Worm (Caenorhabditis elegans) whole organism, young adult: Measurements from ENCODE around the gene Y47D3A.1.

Experiments used
- B0035.1 ChIP-seq: sonication (generic microtip); optimal IDR thresholded peaks from 2 replicates; lab custom pipeline; 2016; ENCODE audit warnings: missing genetic modification characterization, mild to moderate bottlenecking, missing compliant biosample characterization, missing genotype, missing genetic modification reagents
- F22D6.2 ChIP-seq: sonication (generic microtip); optimal IDR thresholded peaks from 2 replicates; lab custom pipeline; 2016; ENCODE audit warnings: mild to moderate bottlenecking, missing genetic modification characterization, missing compliant biosample characterization
- F33H1.4 ChIP-seq: fragments of 200-800 bp; sonication (Bioruptor generic); IDR thresholded peaks from 2 replicates; pipeline ENCODE4 v1.3.6; 2022; ENCODE audit warnings: missing genetic modification reagents, missing genetic modification characterization, missing compliant biosample characterization
- F49E8.2 ChIP-seq: sonication (generic microtip); optimal IDR thresholded peaks from 3 replicates; lab custom pipeline; 2017; ENCODE audit warnings: missing genetic modification characterization, mild to moderate bottlenecking, missing compliant biosample characterization, antibody characterized with exemption, moderate library complexity; ENCODE audit not compliant: insufficient read depth
- F57C9.4 ChIP-seq: sonication (generic microtip); optimal IDR thresholded peaks from 2 replicates; lab custom pipeline; 2017; ENCODE audit warnings: mild to moderate bottlenecking, missing genetic modification characterization, missing compliant biosample characterization
- T26A5.8 ChIP-seq: sonication (generic microtip); optimal IDR thresholded peaks from 2 replicates; lab custom pipeline; 2016; ENCODE audit warnings: missing genetic modification characterization, missing compliant biosample characterization
- Y53F4B.3 ChIP-seq: fragments of 200-800 bp; sonication (Bioruptor generic); IDR thresholded peaks from 2 replicates; pipeline ENCODE4 v1.3.6; 2022; ENCODE audit warnings: missing genetic modification reagents, missing genetic modification characterization, missing compliant biosample characterization
- Y67H2A.10 ChIP-seq: fragments of 200-800 bp; sonication (Bioruptor generic); conservative IDR thresholded peaks from 2 replicates; pipeline ENCODE4 v1.3.6; 2022; ENCODE audit warnings: missing genetic modification reagents, missing genetic modification characterization, missing compliant biosample characterization
- Y79H2A.3 ChIP-seq: fragments of 200-800 bp; sonication (Bioruptor generic); conservative IDR thresholded peaks from 2 replicates; pipeline ENCODE4 v1.3.6; 2022; ENCODE audit warnings: missing genetic modification reagents, missing genetic modification characterization, missing compliant biosample characterization
- Y95B8A.8 ChIP-seq: fragments of 200-800 bp; sonication (Bioruptor generic); IDR thresholded peaks from 2 replicates; pipeline ENCODE4 v1.3.6; 2022; ENCODE audit warnings: missing genetic modification reagents, missing genetic modification characterization, missing compliant biosample characterization
- aptf-2 ChIP-seq: fragments of 200-800 bp; sonication (Bioruptor generic); conservative IDR thresholded peaks from 2 replicates; pipeline ENCODE4 v1.3.6; 2022; ENCODE audit warnings: missing genetic modification reagents, missing genetic modification characterization, missing compliant biosample characterization
- athp-1 ChIP-seq: sonication (generic microtip); optimal IDR thresholded peaks from 2 replicates; lab custom pipeline; 2017; ENCODE audit warnings: mild to moderate bottlenecking, missing genetic modification characterization, missing compliant biosample characterization
- bed-1 ChIP-seq: fragments of 200-800 bp; sonication (Bioruptor generic); IDR thresholded peaks from 2 replicates; pipeline ENCODE4 v1.3.6; 2022; ENCODE audit warnings: missing genetic modification reagents, missing genetic modification characterization, missing compliant biosample characterization
- bed-2 ChIP-seq: fragments of 200-800 bp; sonication (Bioruptor generic); IDR thresholded peaks from 2 replicates; pipeline ENCODE4 v1.3.6; 2022; ENCODE audit warnings: missing genetic modification reagents, missing genetic modification characterization, missing compliant biosample characterization
- ccch-3 ChIP-seq: fragments of 200-800 bp; sonication (Bioruptor generic); optimal IDR thresholded peaks from 2 replicates; lab custom pipeline; 2018; ENCODE audit warnings: mild to moderate bottlenecking, missing genetic modification characterization, missing compliant biosample characterization
- cebp-2 ChIP-seq: fragments of 200-800 bp; sonication (Bioruptor generic); IDR thresholded peaks from 2 replicates; pipeline ENCODE4 v1.3.6; 2022; ENCODE audit warnings: missing genetic modification characterization, missing compliant biosample characterization
- ceh-100 ChIP-seq: fragments of 200-800 bp; sonication (Bioruptor generic); IDR thresholded peaks from 2 replicates; pipeline ENCODE4 v1.3.6; 2022; ENCODE audit warnings: missing genetic modification reagents, missing genetic modification characterization, missing compliant biosample characterization
- ceh-40 ChIP-seq: fragments of 200-800 bp; sonication (Bioruptor generic); IDR thresholded peaks from 2 replicates; pipeline ENCODE4 v1.3.6; 2022; ENCODE audit warnings: missing genetic modification characterization, missing compliant biosample characterization
- ceh-58 ChIP-seq: fragments of 200-800 bp; sonication (Bioruptor generic); IDR thresholded peaks from 2 replicates; pipeline ENCODE4 v1.3.6; 2022; ENCODE audit warnings: missing genetic modification characterization, missing compliant biosample characterization
- chd-7 ChIP-seq: sonication (generic microtip); optimal IDR thresholded peaks from 2 replicates; lab custom pipeline; 2016; ENCODE audit warnings: mild to moderate bottlenecking, missing genetic modification characterization, moderate library complexity, missing compliant biosample characterization
- die-1 ChIP-seq: sonication (generic microtip); optimal IDR thresholded peaks from 2 replicates; lab custom pipeline; 2016; ENCODE audit warnings: missing genotype, mild to moderate bottlenecking, missing genetic modification characterization, missing compliant biosample characterization
- egl-44 ChIP-seq: fragments of 200-800 bp; sonication (Bioruptor generic); IDR thresholded peaks from 2 replicates; pipeline ENCODE4 v1.3.6; 2022; ENCODE audit warnings: missing genetic modification reagents, missing genetic modification characterization, missing compliant biosample characterization
- egrh-3 ChIP-seq: fragments of 200-800 bp; sonication (Bioruptor generic); IDR thresholded peaks from 2 replicates; pipeline ENCODE4 v1.3.6; 2022; ENCODE audit warnings: missing genetic modification reagents, missing genetic modification characterization, missing compliant biosample characterization
- hrde-1 ChIP-seq: sonication (generic microtip); optimal IDR thresholded peaks from 2 replicates; lab custom pipeline; 2016; ENCODE audit warnings: missing genetic modification characterization, mild to moderate bottlenecking, missing compliant biosample characterization, moderate library complexity, missing genotype, missing genetic modification reagents, borderline replicate concordance
- let-526 ChIP-seq: fragments of 200-800 bp; sonication (Bioruptor generic); IDR thresholded peaks from 2 replicates; pipeline ENCODE4 v1.3.6; 2022; ENCODE audit warnings: missing genetic modification reagents, missing genetic modification characterization, missing compliant biosample characterization
- lin-35 ChIP-seq, 3 experiments: fragments of 150-350 bp in 2 of 3; sonication (generic microtip) in 1 of 3; optimal IDR thresholded peaks; 2 replicates each; lab custom pipeline; 2014 to 2018; ENCODE audit warnings: missing biosample characterization in 3 of 3, missing genetic modification characterization in 3 of 3, missing genetic modification reagents in 3 of 3
- lin-40 ChIP-seq: sonication (generic microtip); optimal IDR thresholded peaks from 2 replicates; lab custom pipeline; 2016; ENCODE audit warnings: missing genetic modification characterization, mild to moderate bottlenecking, missing compliant biosample characterization, missing genotype, missing genetic modification reagents
- lir-1 ChIP-seq: fragments of 200-800 bp; sonication (Bioruptor generic); conservative IDR thresholded peaks from 2 replicates; pipeline ENCODE4 v1.3.6; 2022; ENCODE audit warnings: missing genetic modification reagents, missing genetic modification characterization, missing compliant biosample characterization
- madf-10 ChIP-seq: sonication (generic microtip); optimal IDR thresholded peaks from 2 replicates; lab custom pipeline; 2016; ENCODE audit warnings: mild to moderate bottlenecking, missing genetic modification characterization, missing compliant biosample characterization
- madf-3 ChIP-seq: fragments of 200-800 bp; sonication (Bioruptor generic); IDR thresholded peaks from 2 replicates; pipeline ENCODE4 v1.3.6; 2022; ENCODE audit warnings: missing genetic modification reagents, missing genetic modification characterization, missing compliant biosample characterization
- mes-4 ChIP-seq: sonication (generic microtip); optimal IDR thresholded peaks from 2 replicates; lab custom pipeline; 2016; ENCODE audit warnings: missing genotype, missing genetic modification characterization, missing compliant biosample characterization
- nfya-2 ChIP-seq: fragments of 200-800 bp; sonication (Bioruptor generic); IDR thresholded peaks from 2 replicates; pipeline ENCODE4 v1.3.6; 2022; ENCODE audit warnings: missing genetic modification reagents, missing genetic modification characterization, missing compliant biosample characterization
- nhr-179 ChIP-seq: sonication (generic microtip); optimal IDR thresholded peaks from 2 replicates; lab custom pipeline; 2016; ENCODE audit warnings: mild to moderate bottlenecking, missing genetic modification characterization, missing compliant biosample characterization
- nhr-80 ChIP-seq: sonication (generic microtip); optimal IDR thresholded peaks from 2 replicates; lab custom pipeline; 2016; ENCODE audit warnings: missing genetic modification characterization, missing compliant biosample characterization
- nhr-90 ChIP-seq: sonication (generic microtip); optimal IDR thresholded peaks from 2 replicates; lab custom pipeline; 2016; ENCODE audit warnings: missing genotype, mild to moderate bottlenecking, missing genetic modification characterization, missing compliant biosample characterization
- rpc-1 ChIP-seq, 2 experiments: fragments of 150-350 bp in 1 of 2; sonication (generic microtip) in 1 of 2; optimal IDR thresholded peaks; 2 replicates each; lab custom pipeline; 2014 to 2018; ENCODE audit warnings: missing biosample characterization in 1 of 2, missing genetic modification characterization in 1 of 2, missing genetic modification reagents in 1 of 2, missing genotype in 1 of 2
- sdz-38 ChIP-seq: sonication (generic microtip); optimal IDR thresholded peaks from 2 replicates; lab custom pipeline; 2016; ENCODE audit warnings: missing genotype, missing genetic modification characterization, missing compliant biosample characterization
- snpc-4 ChIP-seq, 5 experiments: fragments of 150-350 bp in 1 of 5; sonication (generic microtip) in 4 of 5; optimal IDR thresholded peaks; 2 replicates each; lab custom pipeline; 2014 to 2018; ENCODE audit warnings: missing genetic modification characterization in 5 of 5, missing biosample characterization in 3 of 5, antibody characterized with exemption in 2 of 5, mild to moderate bottlenecking in 2 of 5, missing compliant biosample characterization in 2 of 5, missing genotype in 2 of 5, moderate library complexity in 2 of 5, missing genetic modification reagents in 1 of 5
- tlf-1 ChIP-seq: fragments of 200-800 bp; sonication (Bioruptor generic); optimal IDR thresholded peaks from 2 replicates; lab custom pipeline; 2018; ENCODE audit warnings: mild to moderate bottlenecking, missing genetic modification characterization, missing compliant biosample characterization
- xnd-1 ChIP-seq: sonication (generic microtip); optimal IDR thresholded peaks from 2 replicates; lab custom pipeline; 2016; ENCODE audit warnings: missing genotype, missing genetic modification reagents, missing genetic modification characterization, missing compliant biosample characterization
- ztf-18 ChIP-seq: sonication (generic microtip); optimal IDR thresholded peaks from 2 replicates; lab custom pipeline; 2016; ENCODE audit warnings: missing genotype, mild to moderate bottlenecking, missing genetic modification characterization, missing compliant biosample characterization
- ztf-22 ChIP-seq: fragments of 200-800 bp; sonication (Bioruptor generic); optimal IDR thresholded peaks from 2 replicates; lab custom pipeline; 2018; ENCODE audit warnings: mild to moderate bottlenecking, missing genetic modification characterization, moderate library complexity, missing compliant biosample characterization
- ztf-25 ChIP-seq: fragments of 200-800 bp; sonication (Bioruptor generic); IDR thresholded peaks from 2 replicates; pipeline ENCODE4 v1.3.6; 2022; ENCODE audit warnings: missing genetic modification reagents, missing genetic modification characterization, missing compliant biosample characterization
- ztf-26 ChIP-seq: sonication (generic microtip); optimal IDR thresholded peaks from 2 replicates; lab custom pipeline; 2017; ENCODE audit warnings: missing genetic modification characterization, missing compliant biosample characterization
- ztf-28 ChIP-seq: fragments of 200-800 bp; sonication (Bioruptor generic); IDR thresholded peaks from 2 replicates; pipeline ENCODE4 v1.3.6; 2022; ENCODE audit warnings: missing genetic modification reagents, missing genetic modification characterization, missing compliant biosample characterization
- ztf-6 ChIP-seq: fragments of 200-800 bp; sonication (Bioruptor generic); IDR thresholded peaks from 2 replicates; pipeline ENCODE4 v1.3.6; 2022; ENCODE audit warnings: missing genetic modification reagents, missing genetic modification characterization, missing compliant biosample characterization

Gene Y47D3A.1

DNA sequence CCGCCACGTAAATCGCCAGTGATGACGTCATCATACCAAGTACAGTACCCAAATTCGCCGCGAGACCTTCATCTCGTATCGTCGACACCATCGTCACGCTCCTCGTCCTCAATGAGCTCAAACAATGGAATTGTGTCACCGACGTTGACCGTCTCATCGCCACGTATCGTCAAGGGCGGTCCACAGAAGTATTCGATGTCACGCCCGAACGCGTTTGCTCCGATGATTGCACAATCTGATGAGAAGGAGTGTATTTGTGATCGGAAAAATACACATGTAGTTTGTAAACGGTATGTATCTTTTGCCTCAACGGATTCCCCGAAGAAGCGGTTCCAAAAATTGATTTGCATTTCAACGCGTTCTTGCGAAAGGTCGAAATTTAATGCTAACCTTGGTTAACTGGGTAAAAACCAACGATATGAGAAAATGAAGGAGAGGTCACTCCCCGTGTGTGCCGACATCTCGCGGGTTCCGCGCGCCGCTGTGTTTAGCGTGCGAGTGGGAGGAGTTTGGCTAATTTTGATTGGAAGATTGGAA lies 51.5 kb downstream of the Y47D3A.1 start (continued):
- TF ChIP-seq ztf-26 = peak; percentile 26
- 0 out of 2 replicates have a peak, but pooled peaks have one; percentile 45 for TF ChIP-seq egl-44 (GFP tag; lab: Robert Waterston, UW)
- 0 out of 2 replicates have a peak, but pooled peaks have one; percentile 62 for TF ChIP-seq madf-3
- no peak for TF ChIP-seq let-526 (GFP tag; lab: Robert Waterston, UW)
- TF ChIP-seq aptf-2 (GFP tag; lab: Robert Waterston, UW) = 0 out of 2 replicates have a peak, but pooled peaks have one; percentile 34
- peak; percentile 41 for TF ChIP-seq hrde-1 (tag; lab: Kevin White, UChicago)
- 0 out of 2 replicates have a peak, but pooled peaks have one; percentile 27 for TF ChIP-seq ceh-58
- TF ChIP-seq lin-35 (GFP tag; optimal IDR thresholded peaks at IDR 0.05; lab: Kevin White, UChicago) = peak in 1 of 3 experiments; percentile 30
- TF ChIP-seq rpc-1 (optimal IDR thresholded peaks at IDR 0.05; lab: Kevin White, UChicago) = no peak
- no peak for TF ChIP-seq rpc-1 (tag; optimal IDR thresholded peaks at IDR 0.05; lab: Kevin White, UChicago)
- no peak for TF ChIP-seq ztf-22 (GFP tag; lab: Kevin White, UChicago)
- TF ChIP-seq tlf-1 (GFP tag; lab: Kevin White, UChicago) = peak; percentile 62
- no peak for TF ChIP-seq nhr-90 (tag; lab: Kevin White, UChicago)
- no peak for TF ChIP-seq B0035.1 (tag; lab: Kevin White, UChicago)
- no peak for TF ChIP-seq bed-2
- no peak for TF ChIP-seq Y67H2A.10 (GFP tag; lab: Robert Waterston, UW)
- no peak for TF ChIP-seq nhr-179
- 0 out of 2 replicates have a peak, but pooled peaks have one; percentile 42 for TF ChIP-seq Y79H2A.3 (GFP tag; lab: Robert Waterston, UW)
- TF ChIP-seq chd-7 (tag; lab: Kevin White, UChicago) = peak; percentile 79
- no peak for TF ChIP-seq sdz-38 (tag; lab: Kevin White, UChicago)
- peak; percentile 35 for TF ChIP-seq mes-4
- TF ChIP-seq Y95B8A.8 = peak; percentile 69; the same call in 1 of the 2 replicates
- peak; percentile 94 for TF ChIP-seq snpc-4 (GFP tag; optimal IDR thresholded peaks at IDR 0.05; lab: Kevin White, UChicago)
- peak; percentile 96 to 99 (median 98) for TF ChIP-seq snpc-4 (tag; optimal IDR thresholded peaks at IDR 0.05; lab: Kevin White, UChicago)
- TF ChIP-seq F57C9.4 (tag; lab: Kevin White, UChicago) = peak; percentile 9
- peak; percentile 68; the same call in 1 of the 2 replicates for TF ChIP-seq ztf-25 (GFP tag; lab: Robert Waterston, UW)
- TF ChIP-seq ceh-100 (GFP tag; lab: Robert Waterston, UW) = peak; percentile 90
- peak; percentile 2 for TF ChIP-seq ztf-18
- no peak for TF ChIP-seq madf-10 (tag; lab: Kevin White, UChicago)
- peak; percentile 65 for TF ChIP-seq F33H1.4 (GFP tag; lab: Robert Waterston, UW)
- TF ChIP-seq bed-1 (GFP tag; lab: Robert Waterston, UW) = no peak
- peak; percentile 24 for TF ChIP-seq lin-40
- TF ChIP-seq nfya-2 (GFP tag; lab: Robert Waterston, UW) = 0 out of 2 replicates have a peak, but pooled peaks have one; percentile 4
- TF ChIP-seq xnd-1 = peak; percentile 28
- TF ChIP-seq cebp-2 (GFP tag; lab: Robert Waterston, UW) = no peak
- TF ChIP-seq F49E8.2 (tag; lab: Kevin White, UChicago) = peak; percentile 92
- peak; percentile 20; the same call in 1 of the 2 replicates for TF ChIP-seq ceh-40 (GFP tag; lab: Robert Waterston, UW)
- TF ChIP-seq die-1 = peak; percentile 43
- TF ChIP-seq Y53F4B.3 (GFP tag; lab: Robert Waterston, UW) = no peak
- peak; percentile 67; the same call in 1 of the 2 replicates for TF ChIP-seq lir-1 (GFP tag; lab: Robert Waterston, UW)
- TF ChIP-seq nhr-80 (tag; lab: Kevin White, UChicago) = no peak
- no peak for TF ChIP-seq F22D6.2
- TF ChIP-seq ztf-6 (GFP tag; lab: Robert Waterston, UW) = no peak
- no peak for TF ChIP-seq egrh-3 (GFP tag; lab: Robert Waterston, UW)
- TF ChIP-seq ccch-3 (GFP tag; lab: Kevin White, UChicago) = no peak
- TF ChIP-seq ztf-28 = no peak; the same call in 1 of the 2 replicates
- TF ChIP-seq T26A5.8 (tag; lab: Kevin White, UChicago) = peak; percentile 32
- TF ChIP-seq athp-1 = peak; percentile 34
